Worm (Caenorhabditis elegans) whole organism, young adult: Measurements from ENCODE around the gene F13E9.5.

Experiments used
- dpl-1 ChIP-seq: fragments of 150-350 bp; optimal IDR thresholded peaks from 2 replicates; lab custom pipeline; 2014; ENCODE audit warnings: missing biosample characterization, missing genetic modification reagents, missing genetic modification characterization
- efl-1 ChIP-seq: fragments of 150-350 bp; optimal IDR thresholded peaks from 2 replicates; lab custom pipeline; 2014; ENCODE audit warnings: missing biosample characterization, missing genetic modification reagents, missing genetic modification characterization
- hrde-1 ChIP-seq: sonication (generic microtip); optimal IDR thresholded peaks from 2 replicates; lab custom pipeline; 2016; ENCODE audit warnings: missing genetic modification characterization, mild to moderate bottlenecking, missing compliant biosample characterization, moderate library complexity, missing genotype, missing genetic modification reagents, borderline replicate concordance
- lin-35 ChIP-seq, 3 experiments: fragments of 150-350 bp in 2 of 3; sonication (generic microtip) in 1 of 3; optimal IDR thresholded peaks; 2 replicates each; lab custom pipeline; 2014 to 2018; ENCODE audit warnings: missing biosample characterization in 3 of 3, missing genetic modification characterization in 3 of 3, missing genetic modification reagents in 3 of 3
- madf-3 ChIP-seq: fragments of 200-800 bp; sonication (Bioruptor generic); IDR thresholded peaks from 2 replicates; pipeline ENCODE4 v1.3.6; 2022; ENCODE audit warnings: missing genetic modification reagents, missing genetic modification characterization, missing compliant biosample characterization
- nfya-1 ChIP-seq: sonication (generic microtip); optimal IDR thresholded peaks from 2 replicates; lab custom pipeline; 2017; ENCODE audit warnings: antibody characterized with exemption, missing compliant biosample characterization, missing genetic modification characterization, borderline replicate concordance; ENCODE audit not compliant: insufficient read depth
- snpc-4 ChIP-seq, 5 experiments: fragments of 150-350 bp in 1 of 5; sonication (generic microtip) in 4 of 5; optimal IDR thresholded peaks; 2 replicates each; lab custom pipeline; 2014 to 2018; ENCODE audit warnings: missing genetic modification characterization in 5 of 5, missing biosample characterization in 3 of 5, antibody characterized with exemption in 2 of 5, mild to moderate bottlenecking in 2 of 5, missing compliant biosample characterization in 2 of 5, missing genotype in 2 of 5, moderate library complexity in 2 of 5, missing genetic modification reagents in 1 of 5
- tbp1 ChIP-seq: fragments of 200-800 bp; sonication (Bioruptor generic); optimal IDR thresholded peaks from 2 replicates; lab custom pipeline; 2018; ENCODE audit warnings: mild to moderate bottlenecking, missing genetic modification characterization, missing compliant biosample characterization
- unc-62 ChIP-seq: fragments of 150-350 bp; optimal IDR thresholded peaks from 2 replicates; lab custom pipeline; 2014; ENCODE audit warnings: missing biosample characterization, missing genetic modification reagents, missing genetic modification characterization
- ztf-3 ChIP-seq: fragments of 200-800 bp; sonication (Bioruptor generic); optimal IDR thresholded peaks from 2 replicates; lab custom pipeline; 2018; ENCODE audit warnings: mild to moderate bottlenecking, missing genetic modification characterization, missing compliant biosample characterization

DNA sequence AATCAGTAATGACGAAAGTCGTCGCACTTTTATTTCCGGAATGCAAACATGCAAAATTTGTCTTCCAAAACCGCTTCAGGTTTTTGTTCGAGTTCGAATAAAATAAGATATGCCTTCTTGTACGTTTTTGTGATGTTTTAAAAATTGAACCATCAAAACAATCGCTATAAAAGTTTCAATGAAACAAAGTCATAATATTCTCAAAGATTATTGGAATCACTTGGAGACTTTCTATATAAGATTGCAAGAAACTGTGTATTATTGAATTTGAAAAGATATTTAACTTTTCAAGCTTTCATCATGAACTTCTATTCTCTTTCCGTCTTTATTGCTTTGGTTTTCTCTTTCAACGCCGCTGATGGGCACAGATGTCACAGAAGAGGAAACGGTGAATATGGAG lies 7.3 kb downstream of the F13E9.5 start, which contains the start of gene fipr-14:
- TF ChIP-seq hrde-1 (tag; lab: Kevin White, UChicago) (no peak), madf-3 (GFP tag; lab: Robert Waterston, UW) (no peak), efl-1 (no peak), ztf-3 (GFP tag; lab: Kevin White, UChicago) (no peak), dpl-1 (GFP tag; lab: Kevin White, UChicago) (no peak), snpc-4 (GFP tag; optimal IDR thresholded peaks at IDR 0.05; lab: Kevin White, UChicago) (no peak), snpc-4 (tag; optimal IDR thresholded peaks at IDR 0.05; lab: Kevin White, UChicago) (no peak), unc-62 (GFP tag; lab: Kevin White, UChicago) (no peak), lin-35 (GFP tag; optimal IDR thresholded peaks at IDR 0.05; lab: Kevin White, UChicago) (no peak), tbp1 (no peak), nfya-1 (tag; lab: Kevin White, UChicago) (no peak)
